Fruit fly (Drosophila melanogaster) whole organism, pupa: ENCODE results near the gene CG3808.

ENCODE experiments used
- CG13204 ChIP-seq: fragments of 200-800 bp; sonication (Bioruptor generic); optimal IDR thresholded peaks from 2 replicates; lab custom pipeline; 2018; ENCODE audit warnings: missing biosample characterization, mild to moderate bottlenecking, missing genetic modification characterization, moderate library complexity
- CG15710 ChIP-seq: fragments of 200-800 bp; sonication (Bioruptor generic); optimal IDR thresholded peaks from 2 replicates; lab custom pipeline; 2018; ENCODE audit warnings: missing biosample characterization, mild to moderate bottlenecking, missing genetic modification characterization, moderate library complexity
- CG17806 ChIP-seq: fragments of 200-800 bp; sonication (Bioruptor generic); optimal IDR thresholded peaks from 2 replicates; lab custom pipeline; 2018; ENCODE audit warnings: missing biosample characterization, mild to moderate bottlenecking, missing genetic modification characterization, moderate library complexity
- CG4496 ChIP-seq: fragments of 200-800 bp; sonication (Bioruptor generic); IDR thresholded peaks from 3 replicates; pipeline ENCODE4 v1.3.6; 2022; ENCODE audit warnings: missing biosample characterization, missing genetic modification characterization
- CG8159 ChIP-seq: fragments of 200-800 bp; sonication (Bioruptor generic); optimal IDR thresholded peaks from 3 replicates; lab custom pipeline; 2018; ENCODE audit warnings: missing biosample characterization, mild to moderate bottlenecking, missing genetic modification characterization, moderate library complexity
- EcR ChIP-seq: fragments of 200-800 bp; sonication (Bioruptor generic); optimal IDR thresholded peaks from 3 replicates; lab custom pipeline; 2019; ENCODE audit warnings: missing biosample characterization, missing genetic modification characterization, mild to moderate bottlenecking, moderate library complexity, missing genetic modification reagents
- Pif1A ChIP-seq: fragments of 200-800 bp; sonication (Bioruptor generic); optimal IDR thresholded peaks from 3 replicates; lab custom pipeline; 2016; ENCODE audit warnings: missing biosample characterization, missing genetic modification characterization
- Pif1B ChIP-seq: fragments of 200-800 bp; sonication (Bioruptor generic); optimal IDR thresholded peaks from 3 replicates; lab custom pipeline; 2016; ENCODE audit warnings: missing biosample characterization, missing genetic modification characterization
- Snoo ChIP-seq: fragments of 200-800 bp; sonication (Bioruptor generic); optimal IDR thresholded peaks from 3 replicates; lab custom pipeline; 2017; ENCODE audit warnings: missing biosample characterization, mild to moderate bottlenecking, missing genetic modification characterization, inconsistent platforms

DNA sequence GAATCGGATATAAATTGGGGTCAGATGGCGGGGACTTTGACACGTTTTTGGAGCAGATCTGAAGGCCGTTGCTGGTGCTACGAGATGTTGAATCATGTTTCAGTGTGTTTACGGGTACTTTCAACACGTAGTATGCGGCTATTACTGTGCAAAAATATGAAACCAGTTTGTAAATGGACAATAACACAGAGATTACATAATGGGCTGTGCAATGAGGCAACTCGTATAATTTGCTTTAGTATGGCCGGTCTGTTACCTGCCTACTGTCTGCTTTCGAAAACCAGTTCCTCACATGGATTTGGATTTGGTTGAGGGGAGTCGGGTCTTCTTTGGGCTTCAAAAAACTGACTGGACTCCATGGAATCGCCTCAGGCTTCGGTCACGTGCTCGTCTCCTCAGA, 48.0 kb downstream of the CG3808 start:
- TF ChIP-seq CG13204: no peak
- no peak for TF ChIP-seq CG15710 (tag; lab: Kevin White, UChicago)
- TF ChIP-seq CG17806 (tag; lab: Kevin White, UChicago): no peak
- no peak for TF ChIP-seq CG8159 (tag; lab: Kevin White, UChicago)
- TF ChIP-seq Snoo (tag; lab: Kevin White, UChicago): peak; percentile 38
- peak; percentile 63 for TF ChIP-seq EcR (GFP tag; lab: Kevin White, UChicago)
- no peak for TF ChIP-seq CG4496 (GFP tag; lab: Robert Waterston, UW)
- no peak for TF ChIP-seq Pif1B (GFP tag; lab: Kevin White, UChicago)
- TF ChIP-seq Pif1A: no peak
